Fruit fly (Drosophila melanogaster) whole organism, adult: ENCODE data around the gene CG4119.

ENCODE experiments used
- CG11617 ChIP-seq: fragments of 200-800 bp; sonication (Bioruptor generic); optimal IDR thresholded peaks from 2 replicates; lab custom pipeline; 2017; ENCODE audit warnings: mild to moderate bottlenecking, missing biosample characterization, missing genetic modification reagents, missing genetic modification characterization
- CG12768 ChIP-seq: fragments of 200-800 bp; sonication (Bioruptor generic); optimal IDR thresholded peaks from 2 replicates; lab custom pipeline; 2017; ENCODE audit warnings: missing biosample characterization, missing genetic modification characterization, mild to moderate bottlenecking, moderate library complexity, missing genetic modification reagents
- CG1620 ChIP-seq: fragments of 200-800 bp; sonication (Bioruptor generic); optimal IDR thresholded peaks from 2 replicates; lab custom pipeline; 2016; ENCODE audit warnings: missing biosample characterization, missing genetic modification characterization
- CG7045 ChIP-seq: fragments of 200-800 bp; sonication (Bioruptor generic); optimal IDR thresholded peaks from 2 replicates; lab custom pipeline; 2017; ENCODE audit warnings: missing biosample characterization, mild to moderate bottlenecking, missing genetic modification characterization
- CG7101 ChIP-seq: fragments of 200-800 bp; sonication (Bioruptor generic); optimal IDR thresholded peaks from 2 replicates; lab custom pipeline; 2018; ENCODE audit warnings: missing biosample characterization, mild to moderate bottlenecking, missing genetic modification characterization, moderate library complexity
- Clk ChIP-seq: fragments of 200-800 bp; sonication (Bioruptor generic); optimal IDR thresholded peaks from 2 replicates; lab custom pipeline; 2017; ENCODE audit warnings: missing biosample characterization, missing genetic modification characterization
- Hr96 ChIP-seq: fragments of 200-800 bp; sonication (Bioruptor generic); optimal IDR thresholded peaks from 2 replicates; lab custom pipeline; 2016; ENCODE audit warnings: missing biosample characterization, missing genetic modification characterization
- Mnt ChIP-seq: fragments of 200-800 bp; sonication (Bioruptor generic); optimal IDR thresholded peaks from 2 replicates; lab custom pipeline; 2016; ENCODE audit warnings: missing biosample characterization, mild to moderate bottlenecking, missing genetic modification characterization
- cic ChIP-seq: fragments of 200-800 bp; sonication (Bioruptor generic); optimal IDR thresholded peaks from 2 replicates; lab custom pipeline; 2017; ENCODE audit warnings: missing biosample characterization, mild to moderate bottlenecking, missing genetic modification characterization, moderate library complexity
- ovo ChIP-seq: fragments of 200-800 bp; sonication (Bioruptor generic); optimal IDR thresholded peaks from 2 replicates; lab custom pipeline; 2016; ENCODE audit warnings: missing biosample characterization, missing genetic modification characterization

DNA sequence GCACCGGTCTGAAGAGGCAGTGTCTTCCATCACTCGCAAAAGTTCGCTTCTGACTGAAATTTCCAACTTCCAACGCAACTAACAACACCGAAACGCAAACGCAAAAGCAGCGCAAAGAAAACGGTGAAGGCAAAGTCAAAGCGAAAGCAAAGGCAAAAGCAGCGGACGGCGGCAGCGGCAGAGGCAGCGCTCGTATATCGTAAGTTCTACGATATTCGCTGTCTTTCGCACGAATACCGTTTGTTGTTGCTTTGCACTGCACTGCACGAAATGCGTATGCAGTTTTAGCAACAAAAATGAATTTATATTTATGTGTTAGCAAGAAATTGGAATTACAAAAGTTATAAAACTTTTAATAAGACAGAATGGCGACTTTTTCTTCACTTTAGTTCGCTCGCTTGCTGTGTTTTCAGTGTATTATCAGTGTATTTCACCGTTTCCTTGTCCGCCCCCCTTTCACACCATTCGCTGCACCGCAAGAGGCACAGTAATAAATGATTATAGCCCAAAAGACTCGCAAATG is 17.4 kb upstream of the CG4119 start, which contains the start of gene OtopLa:
- TF ChIP-seq Clk (no peak), CG1620 (GFP tag; lab: Kevin White, UChicago) (no peak), Hr96 (GFP tag; lab: Kevin White, UChicago) (no peak), cic (GFP tag; lab: Kevin White, UChicago) (no peak), CG7101 (tag; lab: Kevin White, UChicago) (peak; percentile 20), CG11617 (GFP tag; lab: Kevin White, UChicago) (peak; percentile 5), ovo (GFP tag; lab: Kevin White, UChicago) (no peak), Mnt (GFP tag; lab: Kevin White, UChicago) (no peak), CG12768 (GFP tag; lab: Kevin White, UChicago) (peak; percentile 51), CG7045 (GFP tag; lab: Kevin White, UChicago) (peak; percentile 53)
